Fruit fly (Drosophila melanogaster): ENCODE data around the gene CG6999.

The CG6999 gene

DNA sequence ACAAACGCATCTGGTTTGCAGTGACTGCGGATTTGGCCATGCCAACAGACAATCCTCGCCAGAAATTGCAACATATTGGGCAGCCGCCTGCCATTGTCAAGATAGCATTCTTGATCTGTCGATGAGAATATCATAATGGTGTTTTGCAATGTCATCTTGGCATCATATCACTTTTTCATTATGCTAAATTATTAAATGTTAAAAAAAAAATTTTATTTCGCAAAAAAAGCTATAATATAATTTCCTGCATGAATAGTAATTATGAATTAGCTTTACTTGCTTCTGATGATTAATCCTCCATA is 1.8 kb downstream of the CG6999 start:
- TF ChIP-seq CG12605 (GFP tag; IDR thresholded peaks at IDR 0.05) (no peak), gl (tag; optimal IDR thresholded peaks at IDR 0.05) (no peak), D1 (tag; optimal IDR thresholded peaks at IDR 0.05) (no peak), CG10348 (GFP tag; IDR thresholded peaks at IDR 0.05) (no peak), CG14655 (GFP tag; optimal IDR thresholded peaks at IDR 0.05) (no peak), CG8301 (tag; optimal IDR thresholded peaks at IDR 0.05) (no peak), Pif1B (GFP tag; optimal IDR thresholded peaks at IDR 0.05) (no peak)

- no peak for TF ChIP-seq D1 (tag; optimal IDR thresholded peaks at IDR 0.05)
- no peak for TF ChIP-seq EcR (GFP tag; optimal IDR thresholded peaks at IDR 0.05)
- no peak for TF ChIP-seq CG9948 (tag; optimal IDR thresholded peaks at IDR 0.05)
- TF ChIP-seq Snoo (tag; optimal IDR thresholded peaks at IDR 0.05), result no peak
- no peak for TF ChIP-seq Pif1A (GFP tag; optimal IDR thresholded peaks at IDR 0.05)
- TF ChIP-seq CG34367 (tag; optimal IDR thresholded peaks at IDR 0.05), result no peak
- no peak for TF ChIP-seq CG13204 (GFP tag; optimal IDR thresholded peaks at IDR 0.05)
- TF ChIP-seq CG8159 (tag; optimal IDR thresholded peaks at IDR 0.05), result no peak
- no peak for TF ChIP-seq rn (GFP tag; IDR thresholded peaks at IDR 0.05)
- no peak for TF ChIP-seq CG14655 (GFP tag; optimal IDR thresholded peaks at IDR 0.05)
- TF ChIP-seq CG17806 (tag; optimal IDR thresholded peaks at IDR 0.05), result no peak
- TF ChIP-seq CG15710 (tag; optimal IDR thresholded peaks at IDR 0.05), result no peak
- TF ChIP-seq Pif1B (GFP tag; optimal IDR thresholded peaks at IDR 0.05), result no peak
- no peak for TF ChIP-seq gl (tag; optimal IDR thresholded peaks at IDR 0.05)
These were observed 4.9 kb downstream of the CG6999 start for dm6 chrX:9093062-9093461.

DNA sequence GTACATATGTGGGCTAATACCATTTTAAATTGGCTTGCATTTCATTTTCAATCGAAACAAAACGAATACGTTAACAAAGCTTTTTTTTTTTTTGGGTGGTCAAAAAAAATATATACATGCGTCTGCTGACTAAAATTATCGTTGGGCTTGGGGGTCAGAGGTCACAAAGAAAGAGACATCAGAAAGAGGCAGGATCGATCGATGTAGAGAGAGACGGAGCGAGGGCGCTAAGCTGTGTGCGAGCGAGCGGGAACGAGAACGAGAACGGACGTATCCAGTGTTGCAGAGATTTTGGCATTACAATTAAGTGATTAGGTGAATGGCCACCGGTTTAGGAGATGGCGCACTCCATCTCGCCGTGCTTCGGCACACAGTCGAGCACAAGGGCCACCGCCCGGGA is 5.7 kb downstream of the CG6999 start:
- no peak for TF ChIP-seq CG4496 (GFP tag; IDR thresholded peaks at IDR 0.05)
- TF ChIP-seq Pif1A (GFP tag; optimal IDR thresholded peaks at IDR 0.05), result no peak
- no peak for TF ChIP-seq CG15710 (tag; optimal IDR thresholded peaks at IDR 0.05)
- no peak for TF ChIP-seq EcR (GFP tag; optimal IDR thresholded peaks at IDR 0.05)
- TF ChIP-seq gl (tag; optimal IDR thresholded peaks at IDR 0.05), result no peak

dm6 chrX:9102125-9102524 is 14.0 kb downstream of the CG6999 start:
- TF ChIP-seq CG14655 (GFP tag; optimal IDR thresholded peaks at IDR 0.05) (no peak), CG8301 (tag; optimal IDR thresholded peaks at IDR 0.05) (no peak), CG12605 (GFP tag; IDR thresholded peaks at IDR 0.05) (no peak), CG4496 (GFP tag; IDR thresholded peaks at IDR 0.05) (no peak), D1 (tag; optimal IDR thresholded peaks at IDR 0.05) (no peak), gl (tag; optimal IDR thresholded peaks at IDR 0.05) (no peak), CG8159 (tag; optimal IDR thresholded peaks at IDR 0.05) (no peak), CG34367 (tag; optimal IDR thresholded peaks at IDR 0.05) (no peak), CG15710 (tag; optimal IDR thresholded peaks at IDR 0.05) (no peak), Pif1B (GFP tag; optimal IDR thresholded peaks at IDR 0.05) (no peak), Ets98B (GFP tag; IDR thresholded peaks at IDR 0.05) (no peak), CG9948 (tag; optimal IDR thresholded peaks at IDR 0.05) (no peak), CG13204 (GFP tag; optimal IDR thresholded peaks at IDR 0.05) (no peak), Pif1A (GFP tag; optimal IDR thresholded peaks at IDR 0.05) (no peak), fd96Ca (GFP tag; IDR thresholded peaks at IDR 0.05) (no peak), EcR (GFP tag; optimal IDR thresholded peaks at IDR 0.05) (no peak), CG10348 (GFP tag; IDR thresholded peaks at IDR 0.05) (no peak), CG17806 (tag; optimal IDR thresholded peaks at IDR 0.05) (no peak), rn (GFP tag; IDR thresholded peaks at IDR 0.05) (no peak), Snoo (tag; optimal IDR thresholded peaks at IDR 0.05) (no peak)

DNA sequence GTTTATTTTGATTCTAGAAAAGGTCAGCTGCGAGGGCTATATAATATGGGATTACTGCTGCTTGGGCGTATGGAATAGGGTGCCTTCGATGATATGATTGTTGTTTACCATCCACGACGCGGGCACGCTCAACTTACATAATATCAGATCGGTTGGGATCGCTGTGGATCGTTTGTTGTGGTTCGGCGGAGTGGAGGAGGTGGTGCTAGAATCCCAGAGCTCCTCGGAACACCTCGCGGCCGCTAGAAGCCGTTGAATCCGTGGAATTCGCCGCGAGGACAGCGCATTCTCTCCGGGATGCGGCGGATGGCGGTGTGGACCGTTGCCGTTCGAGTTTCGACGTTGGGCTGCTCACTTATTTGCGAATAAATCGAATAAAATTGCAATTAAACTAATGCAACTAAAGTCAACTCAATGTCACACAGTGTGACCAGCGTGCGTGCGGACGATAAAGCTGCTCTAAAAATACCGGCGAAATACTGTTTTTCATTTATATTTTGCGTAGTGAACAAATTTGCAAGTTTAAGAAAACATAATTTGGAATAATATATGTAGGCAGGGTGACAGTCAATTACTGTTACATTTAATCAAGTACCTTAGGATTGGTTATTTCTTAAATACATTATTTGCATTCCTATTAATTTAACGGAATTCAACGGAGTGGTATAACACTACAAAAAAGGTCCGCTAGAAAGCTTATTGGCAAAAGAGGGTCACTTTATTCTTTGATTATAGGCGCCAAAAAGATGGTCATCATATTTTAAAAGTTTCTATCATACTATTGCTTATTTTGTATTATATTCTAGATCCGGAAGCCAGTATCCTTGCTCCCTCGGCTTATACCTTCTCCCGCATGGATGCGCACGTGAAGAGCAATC is 15.4 kb downstream of the CG6999 start, which contains the start of gene CG7766:
Gene CG7766, minus strand, starts transcription at position 432 of the 878 bp plus-strand sequence.
- no peak for TF ChIP-seq Snoo (tag; optimal IDR thresholded peaks at IDR 0.05)
- no peak for TF ChIP-seq D1 (tag; optimal IDR thresholded peaks at IDR 0.05)
- no peak for TF ChIP-seq CG14655 (GFP tag; optimal IDR thresholded peaks at IDR 0.05)
- no peak for TF ChIP-seq CG12605 (GFP tag; IDR thresholded peaks at IDR 0.05)
- no peak for TF ChIP-seq CG13204 (GFP tag; optimal IDR thresholded peaks at IDR 0.05)
- TF ChIP-seq CG32121 (GFP tag; IDR thresholded peaks at IDR 0.05), result no peak
- no peak for TF ChIP-seq CG17806 (tag; optimal IDR thresholded peaks at IDR 0.05)
- TF ChIP-seq Pif1B (GFP tag; optimal IDR thresholded peaks at IDR 0.05), result no peak
- no peak for TF ChIP-seq CG9948 (tag; optimal IDR thresholded peaks at IDR 0.05)
- TF ChIP-seq Ets98B (GFP tag; IDR thresholded peaks at IDR 0.05), result no peak
- no peak for TF ChIP-seq fd96Ca (GFP tag; IDR thresholded peaks at IDR 0.05)
- TF ChIP-seq CG34367 (tag; optimal IDR thresholded peaks at IDR 0.05), result no peak
- no peak for TF ChIP-seq Pif1A (GFP tag; optimal IDR thresholded peaks at IDR 0.05)
- TF ChIP-seq rn (GFP tag; IDR thresholded peaks at IDR 0.05), result no peak
- no peak for TF ChIP-seq CG4496 (GFP tag; IDR thresholded peaks at IDR 0.05)

dm6 chrX:9106212-9106774 is 18.1 kb downstream of the CG6999 start, which contains the start of gene Bx42:
Gene Bx42 (minus strand): TSS chrX:9106604.
- TF ChIP-seq CG4496 (GFP tag; IDR thresholded peaks at IDR 0.05) (peak; percentile 28; the same call in 1 of the 3 replicates), CG12605 (GFP tag; IDR thresholded peaks at IDR 0.05) (no peak)

Measured in whole organism, pupa.